Worm (Caenorhabditis elegans) whole organism, L2 larva: Measurements from ENCODE around the gene him-14.
A peak's percentile ranks its signal among the peaks of the same experiment; 100 is the strongest.

Source experiments
- C34F6.9 ChIP-seq: fragments of 150-350 bp; optimal IDR thresholded peaks from 2 replicates; lab custom pipeline; 2014; ENCODE audit warnings: missing biosample characterization, missing genetic modification characterization
- F13H6.1 ChIP-seq: sonication (generic microtip); optimal IDR thresholded peaks from 2 replicates; lab custom pipeline; 2016; ENCODE audit warnings: missing genetic modification characterization, missing compliant biosample characterization
- R02D3.7 ChIP-seq: fragments of 150-350 bp; optimal IDR thresholded peaks from 2 replicates; lab custom pipeline; 2014; ENCODE audit warnings: missing biosample characterization, missing genetic modification characterization
- Y55F3AM.14 ChIP-seq: fragments of 200-800 bp; sonication (Bioruptor generic); optimal IDR thresholded peaks from 2 replicates; lab custom pipeline; 2018; ENCODE audit warnings: mild to moderate bottlenecking, missing genetic modification characterization, missing compliant biosample characterization
- ZK546.5 ChIP-seq: sonication (generic microtip); optimal IDR thresholded peaks from 2 replicates; lab custom pipeline; 2017; ENCODE audit warnings: missing biosample characterization, missing genetic modification characterization
- alr-1 ChIP-seq: fragments of 150-350 bp; optimal IDR thresholded peaks from 2 replicates; lab custom pipeline; 2014; ENCODE audit warnings: missing biosample characterization, missing genetic modification characterization
- aly-2 ChIP-seq: fragments of 150-350 bp; optimal IDR thresholded peaks from 2 replicates; lab custom pipeline; 2014; ENCODE audit warnings: missing biosample characterization, missing genetic modification characterization
- ama-1 ChIP-seq: fragments of 150-350 bp; optimal IDR thresholded peaks from 2 replicates; lab custom pipeline; 2018; ENCODE audit warnings: inconsistent platforms
- blmp-1 ChIP-seq: sonication (generic microtip); optimal IDR thresholded peaks from 2 replicates; lab custom pipeline; 2017; ENCODE audit warnings: missing genetic modification characterization, mild to moderate bottlenecking, missing compliant biosample characterization, antibody characterized with exemption, moderate library complexity; ENCODE audit not compliant: insufficient read depth
- ceh-82 ChIP-seq: fragments of 150-350 bp; optimal IDR thresholded peaks from 2 replicates; lab custom pipeline; 2014; ENCODE audit warnings: missing biosample characterization, missing genetic modification characterization
- crh-2 ChIP-seq: sonication (generic microtip); optimal IDR thresholded peaks from 2 replicates; lab custom pipeline; 2017; ENCODE audit warnings: missing biosample characterization, missing genetic modification characterization
- egl-27 ChIP-seq: sonication (generic microtip); optimal IDR thresholded peaks from 3 replicates; lab custom pipeline; 2017; ENCODE audit warnings: missing biosample characterization, missing genetic modification reagents, missing genetic modification characterization
- elt-1 ChIP-seq: fragments of 150-350 bp; optimal IDR thresholded peaks from 2 replicates; lab custom pipeline; 2014; ENCODE audit warnings: missing biosample characterization, missing genetic modification characterization
- elt-3 ChIP-seq: sonication (generic microtip); optimal IDR thresholded peaks from 2 replicates; lab custom pipeline; 2017; ENCODE audit warnings: missing biosample characterization, missing genetic modification characterization
- fos-1 ChIP-seq: fragments of 150-350 bp; optimal IDR thresholded peaks from 2 replicates; lab custom pipeline; 2014; ENCODE audit warnings: missing biosample characterization, missing genetic modification characterization
- gmeb-1 ChIP-seq: fragments of 150-350 bp; optimal IDR thresholded peaks from 2 replicates; lab custom pipeline; 2014; ENCODE audit warnings: missing biosample characterization, missing genetic modification characterization
- lin-11 ChIP-seq: fragments of 150-350 bp; sonication (generic microtip); optimal IDR thresholded peaks from 2 replicates; lab custom pipeline; 2014; ENCODE audit warnings: missing biosample characterization, missing genetic modification characterization, inconsistent platforms, mixed read lengths
- lin-13 ChIP-seq: fragments of 150-350 bp; optimal IDR thresholded peaks from 2 replicates; lab custom pipeline; 2014; ENCODE audit warnings: missing biosample characterization, missing genetic modification reagents, missing genetic modification characterization
- lin-39 ChIP-seq: fragments of 150-350 bp; optimal IDR thresholded peaks from 2 replicates; lab custom pipeline; 2014; ENCODE audit warnings: missing biosample characterization, missing genetic modification reagents, missing genetic modification characterization
- lsy-2 ChIP-seq, 2 experiments: fragments of 150-350 bp in 1 of 2; sonication (generic microtip) in 1 of 2; optimal IDR thresholded peaks; 2 replicates each; lab custom pipeline; 2014 to 2017; ENCODE audit warnings: missing biosample characterization in 2 of 2, missing genetic modification characterization in 2 of 2
- mab-5 ChIP-seq: fragments of 150-350 bp; optimal IDR thresholded peaks from 2 replicates; lab custom pipeline; 2014; ENCODE audit warnings: missing biosample characterization, missing genetic modification characterization
- mbf-1 ChIP-seq: sonication (generic microtip); optimal IDR thresholded peaks from 2 replicates; lab custom pipeline; 2017; ENCODE audit warnings: missing biosample characterization, missing genetic modification characterization
- mdl-1 ChIP-seq, 2 experiments: fragments of 150-350 bp in 1 of 2; sonication (generic microtip) in 1 of 2; optimal IDR thresholded peaks; 2 replicates each; lab custom pipeline; 2017; ENCODE audit warnings: missing biosample characterization in 2 of 2, missing genetic modification characterization in 2 of 2
- nhr-10 ChIP-seq: sonication (generic microtip); optimal IDR thresholded peaks from 2 replicates; lab custom pipeline; 2017; ENCODE audit warnings: missing biosample characterization, missing genetic modification characterization
- nhr-11 ChIP-seq: fragments of 150-350 bp; optimal IDR thresholded peaks from 2 replicates; lab custom pipeline; 2014; ENCODE audit warnings: missing biosample characterization, missing genetic modification characterization
- nhr-12 ChIP-seq: fragments of 150-350 bp; optimal IDR thresholded peaks from 2 replicates; lab custom pipeline; 2014; ENCODE audit warnings: missing biosample characterization, missing genetic modification characterization
- nhr-129 ChIP-seq: fragments of 150-350 bp; optimal IDR thresholded peaks from 2 replicates; lab custom pipeline; 2014; ENCODE audit warnings: missing biosample characterization, missing genetic modification characterization
- nhr-23 ChIP-seq: fragments of 150-350 bp; optimal IDR thresholded peaks from 2 replicates; lab custom pipeline; 2014; ENCODE audit warnings: missing biosample characterization, missing genetic modification reagents, missing genetic modification characterization
- nhr-237 ChIP-seq: fragments of 150-350 bp; optimal IDR thresholded peaks from 2 replicates; lab custom pipeline; 2014; ENCODE audit warnings: missing biosample characterization, missing genetic modification characterization
- nhr-25 ChIP-seq: fragments of 150-350 bp; sonication (generic microtip); optimal IDR thresholded peaks from 3 replicates; lab custom pipeline; 2014; ENCODE audit warnings: missing biosample characterization, missing genetic modification characterization
- nhr-6 ChIP-seq: fragments of 150-350 bp; optimal IDR thresholded peaks from 2 replicates; lab custom pipeline; 2014; ENCODE audit warnings: missing biosample characterization, missing genetic modification characterization
- nhr-77 ChIP-seq: fragments of 150-350 bp; optimal IDR thresholded peaks from 2 replicates; lab custom pipeline; 2014; ENCODE audit warnings: missing biosample characterization, missing genetic modification characterization
- peb-1 ChIP-seq: fragments of 150-350 bp; optimal IDR thresholded peaks from 2 replicates; lab custom pipeline; 2014; ENCODE audit warnings: missing biosample characterization, missing genetic modification characterization
- sem-4 ChIP-seq: fragments of 150-350 bp; optimal IDR thresholded peaks from 2 replicates; lab custom pipeline; 2014; ENCODE audit warnings: missing biosample characterization, missing genetic modification reagents, missing genetic modification characterization
- skn-1 ChIP-seq: sonication (generic microtip); optimal IDR thresholded peaks from 2 replicates; lab custom pipeline; 2017; ENCODE audit warnings: missing biosample characterization, missing genetic modification characterization
- sma-3 ChIP-seq: sonication (generic microtip); optimal IDR thresholded peaks from 2 replicates; lab custom pipeline; 2016; ENCODE audit warnings: missing genetic modification reagents, missing genetic modification characterization, missing compliant biosample characterization
- sma-9 ChIP-seq, 2 experiments: fragments of 150-350 bp in 1 of 2; sonication (generic microtip) in 1 of 2; optimal IDR thresholded peaks; 2 replicates each; lab custom pipeline; 2014 to 2016; ENCODE audit warnings: missing genetic modification characterization in 2 of 2, mild to moderate bottlenecking in 1 of 2, missing biosample characterization in 1 of 2, missing compliant biosample characterization in 1 of 2, missing genetic modification reagents in 1 of 2, moderate library complexity in 1 of 2
- snpc-4 ChIP-seq: fragments of 150-350 bp; optimal IDR thresholded peaks from 2 replicates; lab custom pipeline; 2014; ENCODE audit warnings: missing biosample characterization, missing genetic modification characterization
- unc-39 ChIP-seq: fragments of 150-350 bp; optimal IDR thresholded peaks from 2 replicates; lab custom pipeline; 2014; ENCODE audit warnings: missing biosample characterization, missing genetic modification characterization
- unc-55 ChIP-seq: fragments of 150-350 bp; sonication (generic microtip); optimal IDR thresholded peaks from 3 replicates; lab custom pipeline; 2014; ENCODE audit warnings: missing biosample characterization, missing genetic modification reagents, missing genetic modification characterization
- unc-62 ChIP-seq: fragments of 150-350 bp; optimal IDR thresholded peaks from 2 replicates; lab custom pipeline; 2014; ENCODE audit warnings: missing biosample characterization, missing genetic modification reagents, missing genetic modification characterization
- ztf-1 ChIP-seq: fragments of 200-800 bp; sonication (Bioruptor generic); conservative IDR thresholded peaks from 2 replicates; pipeline ENCODE4 v1.3.6; 2022; ENCODE audit warnings: missing genetic modification characterization, missing compliant biosample characterization
- ztf-11 ChIP-seq: sonication (generic microtip); optimal IDR thresholded peaks from 2 replicates; lab custom pipeline; 2017; ENCODE audit warnings: missing biosample characterization, missing genetic modification characterization
- ztf-4 ChIP-seq: fragments of 150-350 bp; optimal IDR thresholded peaks from 2 replicates; lab custom pipeline; 2014; ENCODE audit warnings: missing biosample characterization, missing genetic modification characterization

him-14 gene

DNA sequence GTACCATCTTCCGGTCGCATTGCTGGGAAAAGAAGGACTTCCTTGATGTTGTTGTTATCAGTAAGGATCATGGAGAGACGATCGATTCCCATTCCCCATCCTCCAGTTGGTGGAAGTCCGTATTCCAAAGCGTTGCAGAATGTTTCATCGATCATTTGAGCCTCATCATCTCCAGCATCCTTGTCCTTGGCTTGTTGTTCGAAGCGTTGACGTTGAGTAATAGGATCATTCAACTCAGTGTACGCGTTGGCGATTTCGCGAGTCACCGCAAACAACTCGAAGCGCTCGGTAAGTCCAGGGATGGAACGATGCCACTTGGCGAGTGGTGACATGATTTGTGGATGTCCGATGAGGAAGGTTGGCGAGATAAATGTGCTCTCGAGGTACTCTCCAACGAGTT is 668 bp upstream of the him-14 start:
- TF ChIP-seq nhr-12 (tag; lab: Kevin White, UChicago) = no peak
- no peak for TF ChIP-seq R02D3.7
- TF ChIP-seq crh-2 (tag; lab: Kevin White, UChicago) = no peak
- no peak for TF ChIP-seq ama-1
- TF ChIP-seq, all 48 proteins: peak for 0

DNA sequence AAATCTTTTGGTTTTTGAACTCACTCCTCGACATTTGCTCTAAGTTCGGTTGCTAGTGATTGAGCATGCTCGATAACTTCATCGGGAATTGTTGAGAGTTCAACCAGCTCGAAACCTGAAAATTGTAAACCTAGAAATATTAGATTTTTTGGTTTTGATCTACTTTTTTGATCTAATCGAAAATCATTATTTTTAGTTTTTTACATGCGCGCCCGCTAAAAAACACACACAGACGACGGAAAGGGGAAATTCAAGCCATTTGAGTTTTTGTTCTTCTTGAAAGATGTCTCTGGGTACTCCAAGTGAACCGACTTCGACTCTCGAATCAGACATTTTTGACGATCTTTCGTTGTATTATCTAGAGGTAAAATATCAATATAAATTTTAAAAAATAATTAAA is 4.4 kb downstream of the him-14 start, which contains the start of gene nos-2:
nos-2 (plus strand) TSS at position 228 of the 400 bp plus-strand sequence.
- TF ChIP-seq elt-1 (tag; lab: Kevin White, UChicago) = no peak
- no peak for TF ChIP-seq R02D3.7
- TF ChIP-seq unc-55 (GFP tag; lab: Kevin White, UChicago) = no peak
- TF ChIP-seq nhr-23 (tag; lab: Kevin White, UChicago) = no peak
- TF ChIP-seq gmeb-1 (tag; lab: Kevin White, UChicago) = no peak
- TF ChIP-seq nhr-77 (tag; lab: Kevin White, UChicago) = no peak

DNA sequence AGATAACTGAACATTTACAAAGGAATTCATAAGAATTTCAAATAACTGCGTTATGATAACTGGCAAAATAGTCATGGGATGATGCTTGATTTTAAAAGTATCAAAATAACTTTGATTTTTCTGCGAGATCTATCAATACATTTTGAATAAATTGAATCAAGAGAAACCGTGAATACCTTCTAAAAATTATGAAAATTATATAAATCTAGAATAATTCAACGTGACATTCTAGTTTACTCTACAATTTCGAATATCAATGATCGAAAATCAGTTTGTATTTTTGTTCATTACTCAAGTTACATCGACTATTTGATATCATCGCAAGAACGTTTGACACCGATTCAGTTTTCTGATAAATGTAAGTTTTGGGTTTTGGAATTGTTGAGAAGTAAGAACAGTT is 8.0 kb downstream of the him-14 start, which contains the start of gene acs-6:
acs-6 (plus strand) TSS at position 301 of the 400 bp plus-strand sequence.
- TF ChIP-seq ztf-4 (tag; lab: Kevin White, UChicago) = no peak
- no peak for TF ChIP-seq lin-11 (tag; lab: Kevin White, UChicago)
- TF ChIP-seq C34F6.9 (tag; lab: Kevin White, UChicago) = no peak

DNA sequence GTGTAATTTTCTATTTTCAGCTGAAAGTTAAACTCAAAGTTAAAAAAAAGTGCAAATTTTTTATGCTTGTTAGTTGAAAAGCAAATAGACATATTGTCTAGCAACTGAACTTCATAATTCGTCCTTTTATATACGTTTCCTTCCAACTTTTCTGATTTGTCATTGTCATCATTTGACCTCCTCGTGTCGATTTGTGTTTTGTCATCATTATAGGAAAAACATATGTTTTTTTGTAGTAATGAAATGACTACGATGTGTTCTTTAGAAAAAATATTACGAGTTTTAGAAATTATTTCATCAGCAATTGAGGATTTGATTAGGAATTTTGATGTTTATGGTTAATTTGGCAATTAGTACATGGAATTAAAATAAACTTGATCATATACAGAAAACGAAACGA is 9.0 kb downstream of the him-14 start:
- TF ChIP-seq ceh-82 (tag; lab: Kevin White, UChicago) (no peak), ztf-4 (tag; lab: Kevin White, UChicago) (no peak), nhr-10 (tag; lab: Kevin White, UChicago) (no peak), lin-39 (tag; lab: Kevin White, UChicago) (no peak), skn-1 (tag; lab: Kevin White, UChicago) (peak; percentile 87), nhr-237 (tag; lab: Kevin White, UChicago) (no peak)

DNA sequence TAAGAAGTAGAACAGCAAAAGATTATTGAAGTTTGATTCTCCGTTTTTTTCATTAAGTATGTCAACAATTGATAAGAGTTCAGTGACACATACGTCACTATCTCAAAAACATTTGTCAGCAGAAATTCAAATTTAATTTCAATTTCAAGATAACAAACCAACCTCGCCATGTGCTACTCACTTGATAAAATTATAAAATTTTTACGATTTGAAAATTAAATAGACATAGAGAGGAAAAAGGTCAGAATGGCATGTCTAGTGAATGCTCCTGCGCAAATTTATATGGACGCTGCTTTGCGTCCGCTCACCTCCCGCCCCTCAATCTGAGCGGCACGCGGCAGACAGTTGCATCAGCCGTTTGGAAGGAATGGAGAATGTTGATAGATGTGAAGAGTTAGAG is 9.6 kb downstream of the him-14 start:
- TF ChIP-seq ama-1 (no peak), mdl-1 (tag; optimal IDR thresholded peaks at IDR 0.05; lab: Kevin White, UChicago) (no peak), sma-3 (GFP tag; lab: Kevin White, UChicago) (peak; percentile 14), ztf-4 (tag; lab: Kevin White, UChicago) (no peak), unc-55 (GFP tag; lab: Kevin White, UChicago) (no peak), mab-5 (no peak), lsy-2 (tag; optimal IDR thresholded peaks at IDR 0.05; lab: Kevin White, UChicago) (peak in 1 of 2 experiments; percentile 7), skn-1 (tag; lab: Kevin White, UChicago) (peak; percentile 92), nhr-6 (no peak), aly-2 (tag; lab: Kevin White, UChicago) (no peak), snpc-4 (tag; lab: Kevin White, UChicago) (no peak), fos-1 (tag; lab: Kevin White, UChicago) (peak; percentile 83), alr-1 (tag; lab: Kevin White, UChicago) (no peak), elt-3 (tag; lab: Kevin White, UChicago) (no peak), ztf-11 (no peak), lin-13 (GFP tag; lab: Kevin White, UChicago) (no peak), nhr-129 (tag; lab: Kevin White, UChicago) (peak; percentile 76), peb-1 (tag; lab: Kevin White, UChicago) (no peak), unc-62 (GFP tag; lab: Kevin White, UChicago) (no peak), ZK546.5 (tag; lab: Kevin White, UChicago) (no peak), nhr-25 (tag; lab: Kevin White, UChicago) (no peak), sem-4 (tag; lab: Kevin White, UChicago) (no peak), lin-39 (tag; lab: Kevin White, UChicago) (no peak), Y55F3AM.14 (no peak), sma-9 (GFP tag; optimal IDR thresholded peaks at IDR 0.05; lab: Kevin White, UChicago) (peak; percentile 65), sma-9 (tag; optimal IDR thresholded peaks at IDR 0.05; lab: Kevin White, UChicago) (no peak), unc-39 (no peak), mbf-1 (tag; lab: Kevin White, UChicago) (no peak), crh-2 (tag; lab: Kevin White, UChicago) (peak; percentile 58), ztf-1 (GFP tag; lab: Robert Waterston, UW) (no peak), F13H6.1 (tag; lab: Kevin White, UChicago) (peak; percentile 55), blmp-1 (tag; lab: Kevin White, UChicago) (no peak), nhr-77 (tag; lab: Kevin White, UChicago) (no peak), egl-27 (tag; lab: Kevin White, UChicago) (no peak), gmeb-1 (tag; lab: Kevin White, UChicago) (peak; percentile 29), lin-11 (tag; lab: Kevin White, UChicago) (no peak), nhr-12 (tag; lab: Kevin White, UChicago) (no peak), nhr-11 (tag; lab: Kevin White, UChicago) (no peak)
